Worm (Caenorhabditis elegans) whole organism, mixed stage, embryonic: Measurements from ENCODE around the gene T16H12.3.

ENCODE experiments used
- M03D4.4 ChIP-seq: sonication (generic microtip); optimal IDR thresholded peaks from 2 replicates; lab custom pipeline; 2017; ENCODE audit warnings: mild to moderate bottlenecking, missing genetic modification characterization, missing compliant biosample characterization
- bed-3 ChIP-seq: fragments of 200-800 bp; sonication (Bioruptor generic); optimal IDR thresholded peaks from 3 replicates; lab custom pipeline; 2018; ENCODE audit warnings: mild to moderate bottlenecking, missing genetic modification characterization, moderate library complexity, missing compliant biosample characterization
- blmp-1 ChIP-seq: fragments of 150-350 bp; optimal IDR thresholded peaks from 2 replicates; lab custom pipeline; 2014; ENCODE audit warnings: missing biosample characterization, missing genetic modification characterization
- ceh-39 ChIP-seq: fragments of 150-350 bp; optimal IDR thresholded peaks from 2 replicates; lab custom pipeline; 2014; ENCODE audit warnings: missing biosample characterization, missing genetic modification characterization
- ceh-43 ChIP-seq: fragments of 200-800 bp; sonication (Bioruptor generic); optimal IDR thresholded peaks from 2 replicates; lab custom pipeline; 2018; ENCODE audit warnings: mild to moderate bottlenecking, missing genetic modification characterization, moderate library complexity, missing compliant biosample characterization
- ceh-83 ChIP-seq: fragments of 200-800 bp; sonication (Bioruptor generic); optimal IDR thresholded peaks from 2 replicates; lab custom pipeline; 2018; ENCODE audit warnings: mild to moderate bottlenecking, missing genetic modification characterization, missing compliant biosample characterization
- ces-1 ChIP-seq: fragments of 150-350 bp; optimal IDR thresholded peaks from 2 replicates; lab custom pipeline; 2014; ENCODE audit warnings: missing biosample characterization, missing genetic modification reagents, missing genetic modification characterization
- cnd-1 ChIP-seq: fragments of 200-800 bp; sonication (Bioruptor generic); optimal IDR thresholded peaks from 2 replicates; lab custom pipeline; 2018; ENCODE audit warnings: mild to moderate bottlenecking, missing genetic modification characterization, missing compliant biosample characterization
- drap-1 ChIP-seq: fragments of 200-800 bp; sonication (Bioruptor generic); optimal IDR thresholded peaks from 3 replicates; lab custom pipeline; 2018; ENCODE audit warnings: mild to moderate bottlenecking, missing genetic modification characterization, missing compliant biosample characterization
- elt-1 ChIP-seq: sonication (generic microtip); optimal IDR thresholded peaks from 2 replicates; lab custom pipeline; 2017; ENCODE audit warnings: missing genetic modification characterization, mild to moderate bottlenecking, missing compliant biosample characterization, antibody characterized with exemption, moderate library complexity, borderline replicate concordance; ENCODE audit not compliant: insufficient read depth
- elt-3 ChIP-seq: fragments of 150-350 bp; optimal IDR thresholded peaks from 2 replicates; lab custom pipeline; 2014; ENCODE audit warnings: missing biosample characterization, missing genetic modification characterization
- flh-1 ChIP-seq: fragments of 200-800 bp; sonication (Bioruptor generic); optimal IDR thresholded peaks from 2 replicates; lab custom pipeline; 2018; ENCODE audit warnings: mild to moderate bottlenecking, missing genetic modification characterization, moderate library complexity, missing compliant biosample characterization
- ham-2 ChIP-seq: fragments of 200-800 bp; sonication (Bioruptor generic); optimal IDR thresholded peaks from 2 replicates; lab custom pipeline; 2018; ENCODE audit warnings: mild to moderate bottlenecking, missing genetic modification characterization, missing compliant biosample characterization
- hlh-1 ChIP-seq: fragments of 150-350 bp; optimal IDR thresholded peaks from 2 replicates; lab custom pipeline; 2014; ENCODE audit warnings: missing biosample characterization, missing genetic modification reagents, missing genetic modification characterization
- lin-13 ChIP-seq: fragments of 150-350 bp; optimal IDR thresholded peaks from 2 replicates; lab custom pipeline; 2014; ENCODE audit warnings: missing biosample characterization, missing genetic modification characterization
- lin-32 ChIP-seq: fragments of 200-800 bp; sonication (Bioruptor generic); optimal IDR thresholded peaks from 2 replicates; lab custom pipeline; 2018; ENCODE audit warnings: mild to moderate bottlenecking, missing genetic modification characterization, missing compliant biosample characterization
- lsy-2 ChIP-seq: fragments of 150-350 bp; optimal IDR thresholded peaks from 2 replicates; lab custom pipeline; 2014; ENCODE audit warnings: missing biosample characterization, missing genetic modification characterization
- mab-5 ChIP-seq: fragments of 150-350 bp; optimal IDR thresholded peaks from 2 replicates; lab custom pipeline; 2014; ENCODE audit warnings: missing biosample characterization, missing genetic modification characterization
- mep-1 ChIP-seq: fragments of 150-350 bp; optimal IDR thresholded peaks from 2 replicates; lab custom pipeline; 2017; ENCODE audit warnings: missing biosample characterization, missing genetic modification reagents, missing genetic modification characterization, inconsistent platforms
- mls-2 ChIP-seq: sonication (generic microtip); optimal IDR thresholded peaks from 2 replicates; lab custom pipeline; 2016; ENCODE audit warnings: mild to moderate bottlenecking, missing genetic modification characterization, moderate library complexity, missing compliant biosample characterization
- nhr-12 ChIP-seq: fragments of 150-350 bp; optimal IDR thresholded peaks from 2 replicates; lab custom pipeline; 2014; ENCODE audit warnings: missing biosample characterization, missing genetic modification characterization
- nhr-2 ChIP-seq: fragments of 150-350 bp; optimal IDR thresholded peaks from 2 replicates; lab custom pipeline; 2014; ENCODE audit warnings: missing biosample characterization, missing genetic modification characterization
- nhr-237 ChIP-seq: fragments of 150-350 bp; optimal IDR thresholded peaks from 2 replicates; lab custom pipeline; 2014; ENCODE audit warnings: missing biosample characterization, missing genetic modification characterization
- nhr-28 ChIP-seq: fragments of 150-350 bp; optimal IDR thresholded peaks from 2 replicates; lab custom pipeline; 2014; ENCODE audit warnings: missing biosample characterization, missing genetic modification characterization
- nhr-76 ChIP-seq: sonication (generic microtip); optimal IDR thresholded peaks from 2 replicates; lab custom pipeline; 2017; ENCODE audit warnings: missing biosample characterization, missing genetic modification characterization
- pha-4 ChIP-seq: fragments of 150-350 bp; optimal IDR thresholded peaks from 2 replicates; lab custom pipeline; 2018; ENCODE audit warnings: missing biosample characterization, missing genetic modification reagents, missing genetic modification characterization
- sem-2 ChIP-seq: fragments of 200-800 bp; sonication (Bioruptor generic); optimal IDR thresholded peaks from 2 replicates; lab custom pipeline; 2018; ENCODE audit warnings: mild to moderate bottlenecking, missing genetic modification characterization, missing compliant biosample characterization
- snpc-4 ChIP-seq: fragments of 150-350 bp; optimal IDR thresholded peaks from 2 replicates; lab custom pipeline; 2014; ENCODE audit warnings: missing biosample characterization, missing genetic modification characterization
- sptf-1 ChIP-seq: sonication (generic microtip); optimal IDR thresholded peaks from 2 replicates; lab custom pipeline; 2017; ENCODE audit warnings: mild to moderate bottlenecking, missing genetic modification characterization, moderate library complexity, missing compliant biosample characterization
- tbx-8 ChIP-seq: fragments of 200-800 bp; sonication (Bioruptor generic); optimal IDR thresholded peaks from 2 replicates; lab custom pipeline; 2018; ENCODE audit warnings: mild to moderate bottlenecking, missing genetic modification characterization, moderate library complexity, missing compliant biosample characterization
- unc-120 ChIP-seq: sonication (generic microtip); optimal IDR thresholded peaks from 2 replicates; lab custom pipeline; 2017; ENCODE audit warnings: missing genetic modification characterization, missing compliant biosample characterization; ENCODE audit not compliant: poor library complexity, severe bottlenecking
- unc-39 ChIP-seq: fragments of 150-350 bp; optimal IDR thresholded peaks from 2 replicates; lab custom pipeline; 2014; ENCODE audit warnings: missing biosample characterization, missing genetic modification characterization
- unc-62 ChIP-seq: fragments of 150-350 bp; optimal IDR thresholded peaks from 2 replicates; lab custom pipeline; 2014; ENCODE audit warnings: missing biosample characterization, missing genetic modification reagents, missing genetic modification characterization
- zip-8 ChIP-seq: fragments of 150-350 bp; optimal IDR thresholded peaks from 2 replicates; lab custom pipeline; 2014; ENCODE audit warnings: missing biosample characterization, missing genetic modification characterization
- ztf-11 ChIP-seq: fragments of 150-350 bp; optimal IDR thresholded peaks from 2 replicates; lab custom pipeline; 2014; ENCODE audit warnings: missing biosample characterization, missing genetic modification characterization

The T16H12.3 gene

DNA sequence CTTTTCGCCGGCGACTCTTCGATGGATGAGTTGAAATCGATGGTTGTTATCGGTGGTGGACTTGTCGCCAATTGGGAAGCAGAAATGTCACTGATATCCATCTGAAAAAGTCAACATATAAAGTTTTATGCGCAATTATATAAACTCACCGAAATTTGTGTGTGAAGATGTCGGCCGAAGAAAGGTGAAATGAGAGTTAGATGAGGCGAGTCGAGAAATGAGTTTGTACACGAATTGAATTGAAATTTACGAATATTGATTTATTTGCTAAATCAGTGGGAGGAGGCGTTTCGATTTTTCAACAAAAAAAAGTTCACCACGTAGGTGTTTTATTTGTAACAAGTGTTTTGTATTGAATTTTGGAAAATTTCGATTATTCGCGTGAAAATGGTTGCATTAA lies 18.3 kb upstream of the T16H12.3 start, which contains the start of gene kel-10:
Gene kel-10, minus strand, starts transcription at position 101 of the 400 bp plus-strand sequence.
- TF ChIP-seq zip-8 (tag; lab: Kevin White, UChicago) (no peak), lin-13 (no peak), ceh-43 (no peak), ceh-39 (tag; lab: Kevin White, UChicago) (no peak), pha-4 (tag; lab: Kevin White, UChicago) (no peak)

DNA sequence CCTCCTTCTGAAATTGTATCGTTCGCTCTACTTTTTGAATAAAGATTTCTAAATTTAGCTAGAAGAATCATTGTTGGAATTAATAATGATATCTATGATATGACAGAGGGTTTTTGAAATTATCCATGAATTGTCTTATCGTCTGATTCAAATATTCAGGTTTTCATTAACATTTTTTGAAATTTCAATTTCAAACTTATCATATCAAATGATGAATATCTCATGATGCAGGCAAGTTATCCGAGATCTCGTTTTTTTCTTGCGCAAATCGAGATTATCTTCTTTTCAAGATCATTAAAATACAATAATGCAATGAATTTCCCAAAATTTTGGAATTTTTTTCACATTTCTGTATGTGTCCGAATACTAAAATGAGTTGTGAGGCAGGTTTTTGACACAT lies 14.9 kb upstream of the T16H12.3 start, which contains the start of gene spop-1:
Gene spop-1, minus strand, starts transcription at position 101 of the 400 bp plus-strand sequence.
- TF ChIP-seq blmp-1 (tag; lab: Kevin White, UChicago), result no peak
- no peak for TF ChIP-seq lin-32 (GFP tag; lab: Kevin White, UChicago)
- TF ChIP-seq nhr-2, result no peak
- no peak for TF ChIP-seq ztf-11 (tag; lab: Kevin White, UChicago)
- no peak for TF ChIP-seq ham-2
- TF ChIP-seq elt-1 (tag; lab: Kevin White, UChicago), result no peak
- TF ChIP-seq tbx-8 (GFP tag; lab: Kevin White, UChicago), result no peak
- TF ChIP-seq unc-39, result no peak
- TF ChIP-seq mab-5 (tag; lab: Kevin White, UChicago), result no peak
- TF ChIP-seq lsy-2 (tag; lab: Kevin White, UChicago), result no peak
- no peak for TF ChIP-seq ces-1
- no peak for TF ChIP-seq snpc-4 (tag; lab: Kevin White, UChicago)

DNA sequence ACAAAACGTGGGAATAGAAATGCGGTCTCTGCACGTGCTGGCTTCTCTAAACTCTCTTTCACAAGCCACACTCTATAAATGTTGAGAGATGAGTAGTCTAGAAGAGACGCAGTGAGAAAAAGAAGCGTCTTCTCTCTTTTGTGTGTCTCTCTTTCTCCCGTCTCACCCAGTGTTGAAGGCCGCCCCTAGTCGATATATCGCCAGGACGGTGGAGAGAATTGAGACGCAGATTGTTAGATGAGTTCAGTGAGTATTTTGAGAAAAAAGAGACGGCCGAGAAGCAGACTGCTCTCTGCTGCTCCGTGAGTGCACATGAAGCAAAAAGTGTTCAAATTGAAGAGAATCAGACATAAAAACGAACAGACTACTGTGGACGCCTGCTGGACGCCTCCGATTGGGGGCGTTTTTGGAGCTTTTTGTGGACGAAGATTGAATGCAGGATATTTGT lies 13.5 kb upstream of the T16H12.3 start:
- TF ChIP-seq nhr-28 (tag; lab: Kevin White, UChicago) (no peak), lin-13 (no peak), nhr-2 (peak; percentile 49), ces-1 (peak; percentile 92), ztf-11 (tag; lab: Kevin White, UChicago) (peak; percentile 70), cnd-1 (tag; lab: Kevin White, UChicago) (peak; percentile 36), mab-5 (tag; lab: Kevin White, UChicago) (peak; percentile 78), flh-1 (no peak), unc-62 (GFP tag; lab: Kevin White, UChicago) (peak; percentile 88), elt-1 (tag; lab: Kevin White, UChicago) (no peak), mls-2 (tag; lab: Kevin White, UChicago) (peak; percentile 70), nhr-237 (peak; percentile 82), lin-32 (GFP tag; lab: Kevin White, UChicago) (no peak), sem-2 (no peak), tbx-8 (GFP tag; lab: Kevin White, UChicago) (no peak), M03D4.4 (no peak), ceh-83 (GFP tag; lab: Kevin White, UChicago) (no peak), hlh-1 (tag; lab: Kevin White, UChicago) (peak; percentile 91), nhr-12 (tag; lab: Kevin White, UChicago) (no peak), lsy-2 (tag; lab: Kevin White, UChicago) (peak; percentile 89), blmp-1 (tag; lab: Kevin White, UChicago) (no peak), ceh-43 (no peak), mep-1 (tag; lab: Kevin White, UChicago) (peak; percentile 32), sptf-1 (peak; percentile 39), drap-1 (GFP tag; lab: Kevin White, UChicago) (peak; percentile 72), elt-3 (peak; percentile 41), zip-8 (tag; lab: Kevin White, UChicago) (no peak), snpc-4 (tag; lab: Kevin White, UChicago) (no peak), pha-4 (tag; lab: Kevin White, UChicago) (peak; percentile 80), bed-3 (GFP tag; lab: Kevin White, UChicago) (no peak), ceh-39 (tag; lab: Kevin White, UChicago) (peak; percentile 98), unc-120 (peak; percentile 72), nhr-76 (no peak), unc-39 (no peak), ham-2 (peak; percentile 52)

- TF ChIP-seq nhr-76 (no peak), unc-120 (no peak), ceh-43 (no peak)
- TF ChIP-seq, all 35 proteins: peak for 0
These were observed 12.3 kb upstream of the T16H12.3 start for ce11 chrIII:10095377-10095776.
